Worm (Caenorhabditis elegans) whole organism, L1 larva: ENCODE measurements around the gene lap-1.

Source experiments
- ama-1 ChIP-seq: fragments of 150-350 bp; optimal IDR thresholded peaks from 2 replicates; lab custom pipeline; 2014
- egl-27 ChIP-seq, 2 experiments: fragments of 150-350 bp in 1 of 2; sonication (generic microtip); optimal IDR thresholded peaks; 3 replicates each; lab custom pipeline; 2017 to 2018; ENCODE audit warnings: missing biosample characterization in 2 of 2, missing genetic modification characterization in 2 of 2, missing genetic modification reagents in 2 of 2
- elt-3 ChIP-seq, 6 experiments: fragments of 150-350 bp in 1 of 6; sonication (generic microtip); optimal IDR thresholded peaks; 2 replicates each; lab custom pipeline; 2017 to 2018; ENCODE audit warnings: missing biosample characterization in 6 of 6, missing genetic modification characterization in 6 of 6, inconsistent platforms in 1 of 6
- nhr-11 ChIP-seq: fragments of 150-350 bp; optimal IDR thresholded peaks from 2 replicates; lab custom pipeline; 2014; ENCODE audit warnings: missing biosample characterization, missing genetic modification characterization
- nhr-28 ChIP-seq: fragments of 150-350 bp; optimal IDR thresholded peaks from 2 replicates; lab custom pipeline; 2014; ENCODE audit warnings: missing biosample characterization, missing genetic modification characterization
- nhr-77 ChIP-seq: fragments of 150-350 bp; optimal IDR thresholded peaks from 2 replicates; lab custom pipeline; 2014; ENCODE audit warnings: missing biosample characterization, missing genetic modification characterization
- rnt-1 ChIP-seq: sonication (generic microtip); optimal IDR thresholded peaks from 2 replicates; lab custom pipeline; 2016; ENCODE audit warnings: mild to moderate bottlenecking, missing genetic modification characterization, moderate library complexity, missing compliant biosample characterization
- zag-1 ChIP-seq: fragments of 150-350 bp; optimal IDR thresholded peaks from 2 replicates; lab custom pipeline; 2014; ENCODE audit warnings: missing biosample characterization, missing genetic modification characterization
- ztf-11 ChIP-seq, 2 experiments: sonication (generic microtip); optimal IDR thresholded peaks; 2 replicates each; lab custom pipeline; 2016 to 2017; ENCODE audit warnings: missing genetic modification characterization in 2 of 2, missing biosample characterization in 1 of 2, missing compliant biosample characterization in 1 of 2
- ztf-4 ChIP-seq: fragments of 150-350 bp; optimal IDR thresholded peaks from 2 replicates; lab custom pipeline; 2014; ENCODE audit warnings: missing biosample characterization, missing genetic modification characterization

DNA sequence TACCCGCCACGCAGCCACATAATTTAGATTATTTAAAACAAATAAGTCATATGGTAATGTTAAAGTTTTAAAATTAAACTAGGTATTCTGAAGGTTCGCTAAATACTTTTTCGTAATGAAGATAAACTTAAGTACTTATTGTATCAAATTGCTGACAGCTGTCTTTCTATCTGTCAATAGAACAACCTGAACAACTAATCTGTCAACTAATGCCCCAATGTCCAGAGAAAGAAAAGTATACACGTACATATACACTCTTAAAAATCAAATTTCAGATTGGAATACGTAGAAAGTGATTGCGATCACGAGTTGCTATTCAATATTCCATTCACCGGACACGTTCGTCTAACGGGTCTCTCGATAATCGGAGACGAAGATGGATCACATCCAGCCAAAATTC lies 9.0 kb upstream of the lap-1 start:
- TF ChIP-seq nhr-28 (no peak), elt-3 (tag; optimal IDR thresholded peaks at IDR 0.05; lab: Kevin White, UChicago) (no peak), ama-1 (lab: Kevin White, UChicago) (no peak), ztf-11 (tag; optimal IDR thresholded peaks at IDR 0.05; lab: Kevin White, UChicago) (no peak), rnt-1 (no peak), egl-27 (tag; optimal IDR thresholded peaks at IDR 0.05; lab: Kevin White, UChicago) (no peak), zag-1 (tag; lab: Kevin White, UChicago) (no peak), ztf-4 (tag; lab: Kevin White, UChicago) (no peak), nhr-77 (no peak), nhr-11 (no peak)
